Fruit fly (Drosophila melanogaster): ENCODE results near the gene sba.

DNA sequence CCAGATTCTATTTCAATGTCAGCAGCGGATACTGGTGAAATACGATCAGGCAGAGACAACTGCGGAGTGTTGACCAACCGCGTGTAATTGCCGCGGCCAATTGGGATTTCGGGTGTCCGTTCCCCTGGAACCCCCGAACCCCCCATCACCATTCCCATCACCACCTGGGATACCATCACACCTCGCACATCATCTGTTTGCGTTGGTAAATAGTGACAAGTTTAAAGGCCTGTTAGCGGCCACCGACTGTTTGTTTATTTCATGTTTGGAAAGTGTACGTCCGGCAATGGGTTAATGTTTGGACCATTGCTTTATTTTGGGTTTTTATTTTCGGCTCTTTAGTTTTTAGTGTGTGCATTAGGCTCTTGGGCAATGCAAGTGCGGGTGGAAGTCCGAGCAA lies 24.2 kb upstream of the sba start:
- TF ChIP-seq toe (GFP tag; optimal IDR thresholded peaks at IDR 0.05) (no peak), CG1620 (GFP tag; optimal IDR thresholded peaks at IDR 0.05) (no peak)

Measured in whole organism, adult.